Worm (Caenorhabditis elegans) whole organism, mixed stage, embryonic: ENCODE results near the gene F28E10.1.

Experiments
- ces-1 ChIP-seq: fragments of 150-350 bp; optimal IDR thresholded peaks from 2 replicates; lab custom pipeline; 2014; ENCODE audit warnings: missing biosample characterization, missing genetic modification reagents, missing genetic modification characterization
- elt-1 ChIP-seq: sonication (generic microtip); optimal IDR thresholded peaks from 2 replicates; lab custom pipeline; 2017; ENCODE audit warnings: missing genetic modification characterization, mild to moderate bottlenecking, missing compliant biosample characterization, antibody characterized with exemption, moderate library complexity, borderline replicate concordance; ENCODE audit not compliant: insufficient read depth
- hlh-1 ChIP-seq: fragments of 150-350 bp; optimal IDR thresholded peaks from 2 replicates; lab custom pipeline; 2014; ENCODE audit warnings: missing biosample characterization, missing genetic modification reagents, missing genetic modification characterization
- lin-13 ChIP-seq: fragments of 150-350 bp; optimal IDR thresholded peaks from 2 replicates; lab custom pipeline; 2014; ENCODE audit warnings: missing biosample characterization, missing genetic modification characterization
- lsy-2 ChIP-seq: fragments of 150-350 bp; optimal IDR thresholded peaks from 2 replicates; lab custom pipeline; 2014; ENCODE audit warnings: missing biosample characterization, missing genetic modification characterization
- mep-1 ChIP-seq: fragments of 150-350 bp; optimal IDR thresholded peaks from 2 replicates; lab custom pipeline; 2017; ENCODE audit warnings: missing biosample characterization, missing genetic modification reagents, missing genetic modification characterization, inconsistent platforms
- pha-4 ChIP-seq: fragments of 150-350 bp; optimal IDR thresholded peaks from 2 replicates; lab custom pipeline; 2018; ENCODE audit warnings: missing biosample characterization, missing genetic modification reagents, missing genetic modification characterization
- unc-120 ChIP-seq: sonication (generic microtip); optimal IDR thresholded peaks from 2 replicates; lab custom pipeline; 2017; ENCODE audit warnings: missing genetic modification characterization, missing compliant biosample characterization; ENCODE audit not compliant: poor library complexity, severe bottlenecking
- unc-62 ChIP-seq: fragments of 150-350 bp; optimal IDR thresholded peaks from 2 replicates; lab custom pipeline; 2014; ENCODE audit warnings: missing biosample characterization, missing genetic modification reagents, missing genetic modification characterization
- zip-8 ChIP-seq: fragments of 150-350 bp; optimal IDR thresholded peaks from 2 replicates; lab custom pipeline; 2014; ENCODE audit warnings: missing biosample characterization, missing genetic modification characterization

The F28E10.1 gene

ce11 chrIV:4639352-4639751, 70.7 kb downstream of the F28E10.1 start:
- peak; percentile 18 for TF ChIP-seq unc-62 (GFP tag; lab: Kevin White, UChicago)
- no peak for TF ChIP-seq ces-1 (GFP tag; lab: Kevin White, UChicago)
- peak; percentile 74 for TF ChIP-seq unc-120 (tag; lab: Kevin White, UChicago)
- TF ChIP-seq mep-1, result no peak
- no peak for TF ChIP-seq pha-4 (tag; lab: Kevin White, UChicago)
- no peak for TF ChIP-seq zip-8 (tag; lab: Kevin White, UChicago)
- TF ChIP-seq lsy-2, result no peak
- TF ChIP-seq hlh-1 (tag; lab: Kevin White, UChicago), result peak; percentile 62
- TF ChIP-seq elt-1 (tag; lab: Kevin White, UChicago), result no peak
- no peak for TF ChIP-seq lin-13 (tag; lab: Kevin White, UChicago)
